Worm (Caenorhabditis elegans): ENCODE results near the gene Y64G10A.1.

- TF ChIP-seq ztf-7 (tag; optimal IDR thresholded peaks at IDR 0.05) (no peak), lim-7 (GFP tag; IDR thresholded peaks at IDR 0.05) (no peak), snpc-1.2 (GFP tag; IDR thresholded peaks at IDR 0.05) (no peak), saeg-2 (GFP tag; IDR thresholded peaks at IDR 0.05) (no peak), hlh-30 (tag; optimal IDR thresholded peaks at IDR 0.05; ENCODE audit: insufficient read depth) (peak; percentile 19), Y48G9A.11 (GFP tag; IDR thresholded peaks at IDR 0.05) (no peak), ZK546.5 (tag; optimal IDR thresholded peaks at IDR 0.05) (no peak), aha-1 (tag) (peak; percentile 87), fos-1 (tag; optimal IDR thresholded peaks at IDR 0.05) (no peak), zag-1 (tag; optimal IDR thresholded peaks at IDR 0.05) (no peak), dve-1 (tag; optimal IDR thresholded peaks at IDR 0.05; ENCODE audit: insufficient read depth) (no peak)
These were observed 21.9 kb upstream of the Y64G10A.1 start for ce11 chrIV:14260761-14261160.
